Fruit fly (Drosophila melanogaster) whole organism, embryonic: ENCODE measurements around the gene DPCoAC.

Experiments used
- Blimp-1 ChIP-seq: fragments of 200-800 bp; sonication (Bioruptor generic); optimal IDR thresholded peaks from 3 replicates; lab custom pipeline; 2018; ENCODE audit warnings: missing biosample characterization, missing genetic modification characterization, mild to moderate bottlenecking, moderate library complexity, missing genetic modification reagents
- CG11456 ChIP-seq: fragments of 200-800 bp; sonication (Bioruptor generic); IDR thresholded peaks from 3 replicates; pipeline ENCODE4 v1.3.6; 2022; ENCODE audit warnings: missing biosample characterization, missing genetic modification characterization
- CG12071 ChIP-seq: fragments of 200-800 bp; sonication (Bioruptor generic); optimal IDR thresholded peaks from 3 replicates; lab custom pipeline; 2018; ENCODE audit warnings: missing biosample characterization, mild to moderate bottlenecking, missing genetic modification characterization
- CG12942 ChIP-seq: fragments of 200-800 bp; sonication (Bioruptor generic); optimal IDR thresholded peaks from 3 replicates; lab custom pipeline; 2016; ENCODE audit warnings: missing biosample characterization, missing genetic modification characterization
- CG13123 ChIP-seq: fragments of 200-800 bp; sonication (Bioruptor generic); optimal IDR thresholded peaks from 2 replicates; lab custom pipeline; 2016; ENCODE audit warnings: missing biosample characterization, missing genetic modification characterization
- CG15011 ChIP-seq: fragments of 200-800 bp; sonication (Bioruptor generic); optimal IDR thresholded peaks from 3 replicates; lab custom pipeline; 2018; ENCODE audit warnings: missing biosample characterization, mild to moderate bottlenecking, missing genetic modification characterization
- CG16815 ChIP-seq: fragments of 200-800 bp; sonication (Bioruptor generic); optimal IDR thresholded peaks from 3 replicates; lab custom pipeline; 2017; ENCODE audit warnings: missing biosample characterization, mild to moderate bottlenecking, missing genetic modification characterization
- CG17361 ChIP-seq: fragments of 200-800 bp; sonication (Bioruptor generic); IDR thresholded peaks from 3 replicates; pipeline ENCODE4 v1.3.6; 2022; ENCODE audit warnings: missing biosample characterization, missing genetic modification characterization
- CG2875 ChIP-seq: fragments of 200-800 bp; sonication (Bioruptor generic); optimal IDR thresholded peaks from 2 replicates; lab custom pipeline; 2017; ENCODE audit warnings: missing biosample characterization, mild to moderate bottlenecking, missing genetic modification characterization, missing genetic modification reagents
- CG6791 ChIP-seq: fragments of 200-800 bp; sonication (Bioruptor generic); IDR thresholded peaks from 3 replicates; pipeline ENCODE4 v1.3.6; 2022; ENCODE audit warnings: missing biosample characterization, missing genetic modification characterization; ENCODE audit not compliant: partially characterized antibody
- CG7963 ChIP-seq: fragments of 200-800 bp; sonication (Bioruptor generic); IDR thresholded peaks from 3 replicates; pipeline ENCODE4 v1.3.6; 2022; ENCODE audit warnings: missing biosample characterization, missing genetic modification characterization; ENCODE audit not compliant: partially characterized antibody
- Dll ChIP-seq: fragments of 200-800 bp; sonication (Bioruptor generic); IDR thresholded peaks from 4 replicates; pipeline ENCODE4 v1.3.6; 2022; ENCODE audit warnings: missing biosample characterization, missing genetic modification characterization; ENCODE audit not compliant: partially characterized antibody
- GATAe ChIP-seq: fragments of 200-800 bp; sonication (Bioruptor generic); conservative IDR thresholded peaks from 2 replicates; pipeline ENCODE4 v1.3.6; 2022; ENCODE audit warnings: missing biosample characterization, missing genetic modification characterization
- MBD-R2 ChIP-seq: fragments of 200-800 bp; sonication (Bioruptor generic); IDR thresholded peaks from 2 replicates; pipeline ENCODE4 v1.3.6; 2022; ENCODE audit warnings: missing biosample characterization, missing genetic modification characterization
- MTF-1 ChIP-seq: fragments of 200-800 bp; sonication (Bioruptor generic); optimal IDR thresholded peaks from 2 replicates; lab custom pipeline; 2018; ENCODE audit warnings: missing biosample characterization, mild to moderate bottlenecking, missing genetic modification characterization, borderline replicate concordance
- Opbp ChIP-seq: fragments of 200-800 bp; sonication (Bioruptor generic); IDR thresholded peaks from 3 replicates; pipeline ENCODE4 v1.3.6; 2022; ENCODE audit warnings: missing biosample characterization, missing genetic modification characterization; ENCODE audit not compliant: partially characterized antibody
- Ravus ChIP-seq: fragments of 200-800 bp; sonication (Bioruptor generic); IDR thresholded peaks from 2 replicates; pipeline ENCODE4 v1.3.6; 2022; ENCODE audit warnings: missing biosample characterization, missing genetic modification characterization
- Six4 ChIP-seq: fragments of 200-800 bp; sonication (Bioruptor generic); optimal IDR thresholded peaks from 2 replicates; lab custom pipeline; 2016; ENCODE audit warnings: missing biosample characterization, missing genetic modification characterization
- az2 ChIP-seq: fragments of 200-800 bp; sonication (Bioruptor generic); optimal IDR thresholded peaks from 3 replicates; lab custom pipeline; 2016; ENCODE audit warnings: missing biosample characterization, missing genetic modification characterization
- chinmo ChIP-seq: fragments of 200-800 bp; sonication (Bioruptor generic); IDR thresholded peaks from 4 replicates; pipeline ENCODE4 v1.3.6; 2022; ENCODE audit warnings: missing biosample characterization, missing genetic modification characterization; ENCODE audit not compliant: partially characterized antibody
- corto ChIP-seq: fragments of 200-800 bp; sonication (Bioruptor generic); optimal IDR thresholded peaks from 2 replicates; lab custom pipeline; 2016; ENCODE audit warnings: missing biosample characterization, mild to moderate bottlenecking, missing genetic modification characterization, moderate library complexity
- exex ChIP-seq: fragments of 200-800 bp; sonication (Bioruptor generic); optimal IDR thresholded peaks from 4 replicates; lab custom pipeline; 2018; ENCODE audit warnings: missing biosample characterization, mild to moderate bottlenecking, missing genetic modification characterization, moderate library complexity
- eyg ChIP-seq: fragments of 200-800 bp; sonication (Bioruptor generic); optimal IDR thresholded peaks from 3 replicates; lab custom pipeline; 2016; ENCODE audit warnings: missing biosample characterization, missing genetic modification characterization
- fd3F ChIP-seq: fragments of 200-800 bp; sonication (Bioruptor generic); optimal IDR thresholded peaks from 2 replicates; lab custom pipeline; 2018; ENCODE audit warnings: missing biosample characterization, mild to moderate bottlenecking, missing genetic modification characterization, moderate library complexity
- fd64A ChIP-seq: fragments of 200-800 bp; sonication (Bioruptor generic); optimal IDR thresholded peaks from 3 replicates; lab custom pipeline; 2018; ENCODE audit warnings: missing biosample characterization, mild to moderate bottlenecking, missing genetic modification characterization
- gem ChIP-seq: fragments of 200-800 bp; sonication (Bioruptor generic); optimal IDR thresholded peaks from 2 replicates; lab custom pipeline; 2019; ENCODE audit warnings: missing biosample characterization, mild to moderate bottlenecking, missing genetic modification characterization, moderate library complexity
- kah ChIP-seq: fragments of 200-800 bp; sonication (Bioruptor generic); optimal IDR thresholded peaks from 2 replicates; lab custom pipeline; 2018; ENCODE audit warnings: missing biosample characterization, mild to moderate bottlenecking, missing genetic modification characterization
- knrl ChIP-seq: fragments of 200-800 bp; sonication (Bioruptor generic); IDR thresholded peaks from 3 replicates; pipeline ENCODE4 v1.3.6; 2022; ENCODE audit warnings: missing biosample characterization, missing genetic modification characterization; ENCODE audit not compliant: partially characterized antibody
- lab ChIP-seq: fragments of 200-800 bp; sonication (Bioruptor generic); optimal IDR thresholded peaks from 3 replicates; lab custom pipeline; 2017; ENCODE audit warnings: missing biosample characterization, missing genetic modification characterization, mild to moderate bottlenecking, moderate library complexity, missing genetic modification reagents
- otp ChIP-seq: fragments of 200-800 bp; sonication (Bioruptor generic); IDR thresholded peaks from 3 replicates; pipeline ENCODE4, ENCODE4 v1.3.6; 2022; ENCODE audit warnings: missing biosample characterization, missing genetic modification characterization
- ranshi ChIP-seq: fragments of 200-800 bp; sonication (Bioruptor generic); IDR thresholded peaks from 2 replicates; pipeline ENCODE4 v1.3.6; 2022; ENCODE audit warnings: missing biosample characterization, missing genetic modification characterization
- repo ChIP-seq: fragments of 200-800 bp; sonication (Bioruptor generic); optimal IDR thresholded peaks from 2 replicates; lab custom pipeline; 2016; ENCODE audit warnings: missing biosample characterization, missing genetic modification characterization
- salm ChIP-seq: fragments of 200-800 bp; sonication (Bioruptor generic); optimal IDR thresholded peaks from 2 replicates; lab custom pipeline; 2018; ENCODE audit warnings: missing biosample characterization, mild to moderate bottlenecking, missing genetic modification characterization
- sens ChIP-seq: fragments of 200-800 bp; sonication (Bioruptor generic); peaks from one replicate; lab custom pipeline; 2016; ENCODE audit warnings: missing biosample characterization, missing genetic modification characterization
- seq ChIP-seq: fragments of 200-800 bp; sonication (Bioruptor generic); IDR thresholded peaks from 2 replicates; pipeline ENCODE4 v1.3.6; 2022; ENCODE audit warnings: missing biosample characterization, missing genetic modification characterization
- shn ChIP-seq: fragments of 200-800 bp; sonication (Bioruptor generic); optimal IDR thresholded peaks from 3 replicates; lab custom pipeline; 2016; ENCODE audit warnings: missing biosample characterization, missing genetic modification characterization
- tx ChIP-seq: fragments of 200-800 bp; sonication (Bioruptor generic); optimal IDR thresholded peaks from 2 replicates; lab custom pipeline; 2016; ENCODE audit warnings: missing biosample characterization, missing genetic modification characterization
- z ChIP-seq: fragments of 200-800 bp; sonication (Bioruptor generic); IDR thresholded peaks from 3 replicates; pipeline ENCODE4 v1.3.6; 2022; ENCODE audit warnings: missing biosample characterization, missing genetic modification characterization

Gene DPCoAC

DNA sequence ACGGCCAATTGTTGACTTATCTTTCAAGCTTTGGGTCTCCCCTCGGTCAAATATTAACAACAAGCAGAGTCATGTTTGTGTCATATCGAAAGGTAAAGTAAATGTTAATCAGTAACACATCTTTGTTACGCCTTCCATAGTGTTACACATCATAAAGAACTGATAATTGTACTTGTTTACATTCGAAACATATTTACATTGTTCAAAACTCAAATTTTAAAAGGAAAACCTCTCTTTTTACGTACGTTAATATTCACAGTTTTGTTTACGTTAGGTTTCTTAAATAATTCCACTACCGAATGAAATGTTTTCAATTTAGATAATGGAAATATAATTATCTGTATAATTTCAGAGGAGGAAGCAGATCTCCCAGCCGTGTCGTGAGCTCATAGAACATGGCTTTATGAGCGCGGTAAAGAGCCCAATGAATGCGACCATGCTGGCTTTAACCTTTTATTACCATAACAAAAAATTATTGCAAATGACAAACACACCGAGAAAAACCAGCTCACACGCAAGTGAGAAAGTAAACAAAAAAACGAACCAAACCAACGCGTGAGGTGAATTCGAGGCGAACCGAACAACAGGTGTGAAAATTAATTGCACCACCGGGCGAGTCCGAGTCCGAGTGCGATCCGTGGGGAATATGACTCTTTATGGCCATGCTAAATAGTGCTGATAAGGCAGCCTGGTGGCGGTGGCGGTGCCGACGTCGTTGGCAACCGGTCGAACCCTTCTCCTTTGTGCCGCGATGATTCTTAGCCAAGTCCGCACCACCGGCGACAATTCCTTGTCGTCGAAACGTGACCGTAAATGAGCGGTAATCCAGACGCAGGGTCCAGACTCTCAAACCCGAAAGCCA, 15.0 kb downstream of the DPCoAC start (continued):
- TF ChIP-seq knrl (GFP tag; lab: Robert Waterston, UW) (no peak), shn (GFP tag; lab: Kevin White, UChicago) (no peak), CG12071 (GFP tag; lab: Kevin White, UChicago) (no peak), fd64A (peak; percentile 17), gem (tag; lab: Kevin White, UChicago) (peak; percentile 67), CG16815 (no peak), sens (peak; percentile 84), CG17361 (peak; percentile 42; the same call in 2 of the 3 replicates)

DNA sequence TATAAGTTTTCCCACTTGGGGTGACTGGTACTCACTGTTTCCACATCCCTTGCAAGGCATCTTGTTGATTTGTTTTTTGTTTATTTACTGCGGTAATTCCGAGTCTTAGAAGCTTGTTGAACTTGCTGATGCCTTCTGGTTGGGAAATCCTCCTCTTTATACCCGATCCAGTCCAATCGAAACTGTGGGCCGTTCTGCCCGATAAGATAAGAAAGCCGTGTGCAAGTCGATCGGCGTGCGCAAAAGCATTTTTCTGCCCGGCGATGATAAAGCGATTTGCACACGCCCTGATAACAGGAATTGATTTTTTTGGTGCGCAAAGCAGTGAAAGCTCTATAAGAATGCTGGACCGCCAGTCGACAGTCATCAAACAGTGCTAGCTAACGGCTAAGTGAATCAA, 22.9 kb downstream of the DPCoAC start, which contains the start of the genes MtnE and MtnD:
TSS of gene MtnE (minus strand) at position 130 of the 400 bp plus-strand sequence.
TSS of gene MtnD (plus strand) at position 388 of the 400 bp plus-strand sequence.
- TF ChIP-seq eyg (GFP tag; lab: Kevin White, UChicago) (no peak), ranshi (GFP tag; lab: Robert Waterston, UW) (no peak), Opbp (no peak), CG13123 (GFP tag; lab: Kevin White, UChicago) (no peak), CG11456 (0 out of 3 replicates have a peak, but pooled peaks have one; percentile 6), Six4 (no peak), MTF-1 (peak; percentile 97), corto (GFP tag; lab: Kevin White, UChicago) (peak; percentile 39), CG2875 (GFP tag; lab: Kevin White, UChicago) (no peak), fd3F (GFP tag; lab: Kevin White, UChicago) (no peak), chinmo (0 out of 4 replicates have a peak, but pooled peaks have one; percentile 41), otp (no peak), lab (peak; percentile 16), GATAe (peak; percentile 83; the same call in 1 of the 2 replicates), tx (GFP tag; lab: Kevin White, UChicago) (no peak), seq (no peak), kah (no peak), exex (peak; percentile 65), CG15011 (no peak), Ravus (no peak), az2 (GFP tag; lab: Kevin White, UChicago) (no peak), salm (tag; lab: Kevin White, UChicago) (no peak), Blimp-1 (no peak), CG7963 (GFP tag; lab: Robert Waterston, UW) (no peak), z (GFP tag; lab: Robert Waterston, UW) (no peak), Dll (GFP tag; lab: Robert Waterston, UW) (no peak), CG12942 (GFP tag; lab: Kevin White, UChicago) (no peak), repo (GFP tag; lab: Kevin White, UChicago) (no peak)

DNA sequence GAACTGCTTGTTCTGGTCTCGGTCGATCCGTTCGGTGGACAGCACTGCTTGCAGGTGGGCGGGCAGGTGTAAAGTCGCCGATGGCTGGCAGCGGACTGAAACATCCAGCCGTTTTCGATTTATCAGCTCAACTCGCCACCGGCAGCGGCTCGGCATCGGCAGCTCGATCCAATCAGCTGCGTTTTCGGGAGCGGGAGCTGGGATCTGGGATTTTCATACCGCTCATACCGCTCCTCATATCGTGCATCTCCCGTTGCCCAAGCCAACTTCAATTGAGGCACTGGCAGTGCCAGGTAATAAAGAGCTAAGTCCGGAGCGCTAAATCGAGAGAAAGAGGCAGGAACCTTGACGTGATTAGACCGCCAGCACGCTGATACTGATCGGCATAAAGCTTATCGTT, 45.1 kb downstream of the DPCoAC start, which contains the start of gene MFS9:
TSS of gene MFS9 (minus strand) at position 101 of the 400 bp plus-strand sequence.
- TF ChIP-seq MBD-R2 (GFP tag; lab: Robert Waterston, UW) (peak; percentile 22; the same call in 1 of the 2 replicates), CG6791 (GFP tag; lab: Robert Waterston, UW) (no peak)
